Worm (Caenorhabditis elegans): ENCODE results near the gene ins-16.
A peak's percentile ranks its signal among the peaks of the same experiment; 100 is the strongest.

The ins-16 gene

DNA sequence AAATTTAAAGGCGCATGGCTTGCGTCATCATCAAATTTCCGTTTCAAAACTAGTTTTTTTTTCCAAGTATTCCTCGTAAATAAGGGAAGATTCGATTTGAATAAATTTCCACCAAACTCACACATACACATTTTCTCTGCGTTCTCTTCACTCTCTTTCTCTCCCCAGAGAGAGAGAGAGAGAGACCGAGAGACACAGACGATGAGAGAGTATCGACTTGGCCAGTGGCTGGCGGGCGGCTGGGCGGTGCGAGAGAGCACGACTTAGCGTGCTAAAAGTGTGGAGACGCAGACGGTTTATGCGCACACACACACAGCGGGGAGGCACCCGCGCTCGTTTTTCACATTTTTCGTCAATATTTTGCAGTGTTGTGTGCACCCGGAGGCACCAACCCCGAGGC lies 40.1 kb upstream of the ins-16 start (continued):
- no peak for TF ChIP-seq madf-2 (tag; optimal IDR thresholded peaks at IDR 0.05)
- no peak for TF ChIP-seq ceh-22 (tag; optimal IDR thresholded peaks at IDR 0.05)
- TF ChIP-seq pha-2 (tag; optimal IDR thresholded peaks at IDR 0.05) = no peak
- TF ChIP-seq K02D7.2 (tag; optimal IDR thresholded peaks at IDR 0.05) = no peak
- no peak for TF ChIP-seq ceh-30 (tag; optimal IDR thresholded peaks at IDR 0.05)
- peak; percentile 71 for TF ChIP-seq ceh-34 (tag; optimal IDR thresholded peaks at IDR 0.05)
- TF ChIP-seq ceh-2 (tag; optimal IDR thresholded peaks at IDR 0.05) = no peak
- peak; percentile 41 for TF ChIP-seq hlh-30 (tag; optimal IDR thresholded peaks at IDR 0.05; ENCODE audit: insufficient read depth)
- TF ChIP-seq unc-55 (GFP tag; optimal IDR thresholded peaks at IDR 0.05) = peak; percentile 43
- TF ChIP-seq pat-9 (tag; optimal IDR thresholded peaks at IDR 0.05) = no peak
- TF ChIP-seq T23F11.4 (GFP tag; optimal IDR thresholded peaks at IDR 0.05) = no peak
- no peak for TF ChIP-seq che-1 (tag; optimal IDR thresholded peaks at IDR 0.05)
- TF ChIP-seq hlh-6 (tag; optimal IDR thresholded peaks at IDR 0.05) = no peak
- no peak for TF ChIP-seq odd-2 (tag; optimal IDR thresholded peaks at IDR 0.05)
- TF ChIP-seq hlh-15 (tag; optimal IDR thresholded peaks at IDR 0.05) = no peak
- no peak for TF ChIP-seq eyg-1 (tag; optimal IDR thresholded peaks at IDR 0.05)
- peak; percentile 95 for TF ChIP-seq ceh-48 (tag; optimal IDR thresholded peaks at IDR 0.05)
- no peak for TF ChIP-seq ceh-45 (GFP tag; IDR thresholded peaks at IDR 0.05)
- TF ChIP-seq pha-4 (tag; optimal IDR thresholded peaks at IDR 0.05) = no peak
- no peak for TF ChIP-seq ztf-16 (tag; optimal IDR thresholded peaks at IDR 0.05)
- no peak for TF ChIP-seq hlh-8 (tag; optimal IDR thresholded peaks at IDR 0.05)
- TF ChIP-seq pax-1 (tag; optimal IDR thresholded peaks at IDR 0.05) = no peak
- peak; percentile 35 for TF ChIP-seq unc-86 (tag; optimal IDR thresholded peaks at IDR 0.05)
- peak; percentile 69 for TF ChIP-seq ceh-31 (tag; optimal IDR thresholded peaks at IDR 0.05)
- no peak for TF ChIP-seq Y22D7AL.16 (tag; optimal IDR thresholded peaks at IDR 0.05)
- TF ChIP-seq elt-4 (tag; optimal IDR thresholded peaks at IDR 0.05) = no peak
- no peak for TF ChIP-seq ceh-9 (tag; optimal IDR thresholded peaks at IDR 0.05)
- no peak for TF ChIP-seq F13H6.1 (tag; optimal IDR thresholded peaks at IDR 0.05)
- TF ChIP-seq sox-2 (GFP tag; IDR thresholded peaks at IDR 0.05) = no peak
- TF ChIP-seq ama-1 (optimal IDR thresholded peaks at IDR 0.05) = no peak
- TF ChIP-seq zip-5 (tag; optimal IDR thresholded peaks at IDR 0.05) = no peak
- TF ChIP-seq sox-4 (tag; optimal IDR thresholded peaks at IDR 0.05) = no peak
- no peak for TF ChIP-seq C08G9.2 (tag; optimal IDR thresholded peaks at IDR 0.05)
- no peak for TF ChIP-seq ceh-24 (tag; optimal IDR thresholded peaks at IDR 0.05)
- no peak for TF ChIP-seq fkh-10 (GFP tag; optimal IDR thresholded peaks at IDR 0.05)
- TF ChIP-seq pag-3 (tag; optimal IDR thresholded peaks at IDR 0.05; ENCODE audit: borderline replicate concordance) = no peak
- no peak for TF ChIP-seq lin-11 (tag; optimal IDR thresholded peaks at IDR 0.05)
- TF ChIP-seq ceh-18 (tag; optimal IDR thresholded peaks at IDR 0.05) = peak; percentile 76
- TF ChIP-seq C38D4.7 (GFP tag; optimal IDR thresholded peaks at IDR 0.05) = no peak
- TF ChIP-seq tbx-2 (tag; optimal IDR thresholded peaks at IDR 0.05) = peak; percentile 62
- no peak for TF ChIP-seq ttx-3 (tag; optimal IDR thresholded peaks at IDR 0.05)
- TF ChIP-seq syd-9 (tag; optimal IDR thresholded peaks at IDR 0.05) = no peak
- TF ChIP-seq ceh-14 (tag; optimal IDR thresholded peaks at IDR 0.05) = peak; percentile 57
- no peak for TF ChIP-seq unc-3 (GFP tag; conservative IDR thresholded peaks at IDR 0.05)
- no peak for TF ChIP-seq unc-3 (tag; optimal IDR thresholded peaks at IDR 0.05)
- no peak for TF ChIP-seq nhr-232 (tag; optimal IDR thresholded peaks at IDR 0.05)
- no peak for TF ChIP-seq gmeb-2 (tag; optimal IDR thresholded peaks at IDR 0.05)
- no peak for TF ChIP-seq mec-3 (tag; optimal IDR thresholded peaks at IDR 0.05; ENCODE audit: borderline replicate concordance)
- TF ChIP-seq ets-4 (tag; optimal IDR thresholded peaks at IDR 0.05) = no peak
- peak; percentile 92 for TF ChIP-seq ref-2 (tag; optimal IDR thresholded peaks at IDR 0.05)

All from whole organism, late embryonic.